Fruit fly (Drosophila melanogaster) Kc167 (cell line): ENCODE results near the gene CG7322.

Experiments
- Myc ChIP-seq: fragments of >200 bp; optimal IDR thresholded peaks from 2 replicates; lab custom pipeline; 2017; ENCODE audit warnings: missing external identifiers
- h ChIP-seq: fragments of >200 bp; optimal IDR thresholded peaks from 3 replicates; lab custom pipeline; 2018; ENCODE audit warnings: missing external identifiers
- psq ChIP-seq: fragments of >200 bp; optimal IDR thresholded peaks from 2 replicates; lab custom pipeline; 2017; ENCODE audit warnings: missing external identifiers

DNA sequence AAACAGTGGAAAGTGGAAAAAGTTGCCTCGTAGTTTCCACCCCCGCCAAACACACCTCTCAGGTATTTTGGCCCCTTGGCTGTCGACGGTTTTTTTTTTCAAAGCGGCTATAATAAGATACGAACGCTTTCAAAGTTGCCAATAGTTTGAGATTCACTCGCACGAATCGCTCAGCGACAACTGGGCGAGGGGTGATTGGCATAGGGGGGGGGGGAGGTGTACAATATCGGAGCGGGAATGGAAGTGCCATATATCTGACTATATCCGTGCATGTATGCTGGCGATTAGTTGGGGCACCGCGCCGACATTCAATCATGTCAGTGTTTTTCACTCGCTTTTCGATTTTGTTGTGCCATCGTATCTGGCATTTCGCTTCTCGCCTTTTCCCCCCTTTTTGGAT lies 47.6 kb upstream of the CG7322 start:
- TF ChIP-seq psq (lab: Kevin White, UChicago) (no peak), Myc (lab: Kevin White, UChicago) (no peak), h (lab: Kevin White, UChicago) (no peak)
